Fruit fly (Drosophila melanogaster): ENCODE measurements around the gene ATP6AP2.

- TF ChIP-seq usp (GFP tag; optimal IDR thresholded peaks at IDR 0.05) (no peak), pan (optimal IDR thresholded peaks at IDR 0.05) (no peak), sv (GFP tag; optimal IDR thresholded peaks at IDR 0.05) (peak; percentile 29), dmrt93B (GFP tag; optimal IDR thresholded peaks at IDR 0.05) (no peak), Hnf4 (GFP tag; optimal IDR thresholded peaks at IDR 0.05) (no peak), fru (GFP tag; optimal IDR thresholded peaks at IDR 0.05) (peak; percentile 56), lola (GFP tag; optimal IDR thresholded peaks at IDR 0.05) (no peak), CG32264 (GFP tag; optimal IDR thresholded peaks at IDR 0.05) (no peak), woc (GFP tag; optimal IDR thresholded peaks at IDR 0.05) (no peak), Dfd (GFP tag; optimal IDR thresholded peaks at IDR 0.05) (no peak), ey (GFP tag; optimal IDR thresholded peaks at IDR 0.05) (peak; percentile 18)
Measured at dm6 chr3R:9220064-9220864, 40.2 kb upstream of the ATP6AP2 start.

Data from whole organism, wandering third instar larva.